Worm (Caenorhabditis elegans) whole organism, L4/young adult: Measurements from ENCODE around the gene swt-3.
"Not testable (repeated sequence)": the region's sequence is repeated elsewhere in the genome, so short reads cannot be mapped to it uniquely, and the experiment has no call there.

Experiments
- W03F9.2 ChIP-seq: fragments of 150-350 bp; optimal IDR thresholded peaks from 2 replicates; lab custom pipeline; 2014; ENCODE audit warnings: missing biosample characterization, missing genetic modification characterization
- dao-5 ChIP-seq: sonication (generic microtip); optimal IDR thresholded peaks from 2 replicates; lab custom pipeline; 2016; ENCODE audit warnings: missing genotype, missing genetic modification characterization, moderate library complexity, missing compliant biosample characterization
- him-1 ChIP-seq: sonication (generic microtip); optimal IDR thresholded peaks from 2 replicates; lab custom pipeline; 2016; ENCODE audit warnings: missing genotype, missing genetic modification reagents, missing genetic modification characterization, missing compliant biosample characterization

DNA sequence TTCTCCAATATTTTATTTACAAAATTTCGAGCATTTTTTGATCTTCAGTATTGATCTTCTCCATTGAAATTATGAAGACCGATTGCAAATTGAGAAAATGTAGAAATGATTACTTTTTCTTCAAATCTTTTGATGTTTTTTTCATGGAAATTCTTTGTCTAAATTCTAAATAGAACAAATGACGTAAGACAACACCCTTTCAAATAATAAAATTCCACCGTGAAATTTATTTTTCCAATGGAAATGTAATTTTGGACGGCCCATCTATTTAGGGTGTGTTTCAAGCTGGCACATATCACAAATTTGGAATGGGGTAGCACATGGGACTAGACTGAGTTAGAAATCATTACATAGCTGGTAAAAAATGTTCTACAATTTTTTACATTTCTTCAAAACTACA, 28.7 kb downstream of the swt-3 start, which contains the start of gene T25B9.2:
- TF ChIP-seq him-1, dao-5, W03F9.2 (tag; lab: Kevin White, UChicago): not testable (repeated sequence)
